Worm (Caenorhabditis elegans): Measurements from ENCODE around the gene C18G1.7.

ce11 chrV:4783313-4783712 is 37.9 kb downstream of the C18G1.7 start, which contains the start of gene Y60C6A.1:
- TF ChIP-seq zag-1 (tag; optimal IDR thresholded peaks at IDR 0.05) (no peak), nhr-77 (tag; optimal IDR thresholded peaks at IDR 0.05) (no peak)

Data from whole organism, L2 larva.